Worm (Caenorhabditis elegans) whole organism, L4 larva: ENCODE results near the gene btb-10.

Experiments
- duxl-1 ChIP-seq: sonication (generic microtip); optimal IDR thresholded peaks from 2 replicates; lab custom pipeline; 2016; ENCODE audit warnings: mild to moderate bottlenecking, missing genetic modification characterization, moderate library complexity, missing compliant biosample characterization; ENCODE audit not compliant: poor library complexity
- snpc-4 ChIP-seq: fragments of 150-350 bp; optimal IDR thresholded peaks from 2 replicates; lab custom pipeline; 2014; ENCODE audit warnings: missing biosample characterization, missing genetic modification characterization

DNA sequence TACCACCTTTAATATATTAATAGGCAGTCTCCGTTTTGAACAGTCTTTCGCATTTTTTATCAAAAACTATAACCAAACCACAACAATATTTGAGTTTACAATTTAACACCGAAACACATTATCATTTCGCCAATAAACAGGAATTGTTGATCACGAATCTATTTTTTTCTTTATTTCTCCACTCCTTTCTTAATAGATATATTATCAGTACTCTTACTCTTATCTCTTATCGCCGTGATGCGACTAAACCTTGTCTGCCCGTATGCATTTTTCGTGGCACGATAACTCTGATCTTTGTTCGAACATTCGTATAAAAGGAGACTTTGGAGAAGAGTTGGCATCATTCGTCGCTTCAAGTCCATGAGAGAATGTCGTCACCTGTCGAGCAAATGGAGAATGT lies 3.8 kb downstream of the btb-10 start:
- no peak for TF ChIP-seq snpc-4 (tag; lab: Kevin White, UChicago)
- TF ChIP-seq duxl-1 (tag; lab: Kevin White, UChicago), result no peak
